Worm (Caenorhabditis elegans) whole organism, L1 larva: ENCODE results near the gene srd-18.

Source experiments
- aly-2 ChIP-seq: fragments of 150-350 bp; optimal IDR thresholded peaks from 2 replicates; lab custom pipeline; 2014; ENCODE audit warnings: missing biosample characterization, missing genetic modification characterization
- ceh-88 ChIP-seq: fragments of 200-800 bp; sonication (Bioruptor generic); IDR thresholded peaks from 2 replicates; pipeline ENCODE4 v1.3.6; 2022; ENCODE audit warnings: missing genetic modification characterization, missing compliant biosample characterization
- fkh-10 ChIP-seq: sonication (generic microtip); optimal IDR thresholded peaks from 2 replicates; lab custom pipeline; 2017; ENCODE audit warnings: missing biosample characterization, missing genetic modification reagents, missing genetic modification characterization
- mef-2 ChIP-seq: fragments of 150-350 bp; optimal IDR thresholded peaks from 2 replicates; lab custom pipeline; 2014; ENCODE audit warnings: missing biosample characterization, missing genetic modification characterization
- nhr-20 ChIP-seq: sonication (generic microtip); optimal IDR thresholded peaks from 2 replicates; lab custom pipeline; 2016; ENCODE audit warnings: mild to moderate bottlenecking, missing genetic modification characterization, missing compliant biosample characterization
- nhr-237 ChIP-seq: fragments of 150-350 bp; optimal IDR thresholded peaks from 2 replicates; lab custom pipeline; 2014; ENCODE audit warnings: missing biosample characterization, missing genetic modification characterization
- nhr-76 ChIP-seq: sonication (generic microtip); optimal IDR thresholded peaks from 2 replicates; lab custom pipeline; 2017; ENCODE audit warnings: missing biosample characterization, missing genetic modification characterization
- nhr-77 ChIP-seq: fragments of 150-350 bp; optimal IDR thresholded peaks from 2 replicates; lab custom pipeline; 2014; ENCODE audit warnings: missing biosample characterization, missing genetic modification characterization
- nhr-85 ChIP-seq: sonication (generic microtip); peaks from one replicate; lab custom pipeline; 2016; ENCODE audit warnings: missing genetic modification characterization, inconsistent platforms, missing compliant biosample characterization
- pag-3 ChIP-seq: sonication (generic microtip); optimal IDR thresholded peaks from 2 replicates; lab custom pipeline; 2017; ENCODE audit warnings: missing genetic modification characterization, mild to moderate bottlenecking, missing compliant biosample characterization, antibody characterized with exemption, borderline replicate concordance; ENCODE audit not compliant: insufficient read depth
- sptf-1 ChIP-seq: fragments of 150-350 bp; optimal IDR thresholded peaks from 2 replicates; lab custom pipeline; 2014; ENCODE audit warnings: missing biosample characterization, missing genetic modification characterization
- unc-62 ChIP-seq: fragments of 150-350 bp; optimal IDR thresholded peaks from 2 replicates; lab custom pipeline; 2014; ENCODE audit warnings: missing biosample characterization, missing genetic modification reagents, missing genetic modification characterization
- zag-1 ChIP-seq: fragments of 150-350 bp; optimal IDR thresholded peaks from 2 replicates; lab custom pipeline; 2014; ENCODE audit warnings: missing biosample characterization, missing genetic modification characterization

DNA sequence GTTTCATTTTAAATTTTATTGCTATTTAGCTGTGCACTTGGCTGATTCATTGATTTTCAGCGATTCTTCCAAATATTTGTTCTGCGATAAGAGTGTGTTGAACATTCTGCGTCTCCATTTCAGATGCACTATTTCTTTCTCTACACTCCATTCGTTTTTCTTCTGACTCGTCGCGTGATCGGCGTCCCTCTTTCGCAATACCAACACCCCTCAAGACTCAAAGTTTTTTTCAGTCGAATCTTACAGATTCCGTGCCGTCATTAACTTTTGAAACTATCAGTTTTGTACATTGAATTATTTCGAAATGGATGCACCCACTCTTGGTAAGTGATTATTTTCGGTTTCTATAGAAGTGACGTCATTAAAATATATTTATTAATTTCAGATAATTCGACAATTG, 36.3 kb upstream of the srd-18 start, which contains the start of gene frm-10:
- no peak for TF ChIP-seq fkh-10 (GFP tag; lab: Kevin White, UChicago)
- TF ChIP-seq aly-2: no peak
- TF ChIP-seq pag-3 (tag; lab: Kevin White, UChicago): no peak
- TF ChIP-seq nhr-85 (tag; lab: Kevin White, UChicago): peak; percentile 70
- no peak for TF ChIP-seq zag-1
- peak; percentile 24 for TF ChIP-seq nhr-237 (tag; lab: Kevin White, UChicago)
- TF ChIP-seq nhr-20 (tag; lab: Kevin White, UChicago): peak; percentile 78
- TF ChIP-seq sptf-1 (tag; lab: Kevin White, UChicago): no peak
- TF ChIP-seq ceh-88 (GFP tag; lab: Robert Waterston, UW): no peak
- no peak for TF ChIP-seq mef-2 (tag; lab: Kevin White, UChicago)
- TF ChIP-seq unc-62: no peak
- TF ChIP-seq nhr-76 (tag; lab: Kevin White, UChicago): no peak
- TF ChIP-seq nhr-77 (tag; lab: Kevin White, UChicago): peak; percentile 44
